Fruit fly (Drosophila melanogaster) whole organism, embryonic: Measurements from ENCODE around the gene Hph.

Experiments used
- Abd-B ChIP-seq: fragments of 200-800 bp; sonication (Bioruptor generic); optimal IDR thresholded peaks from 2 replicates; lab custom pipeline; 2018; ENCODE audit warnings: missing biosample characterization, mild to moderate bottlenecking, missing genetic modification characterization, moderate library complexity
- B-H2 ChIP-seq: fragments of 200-800 bp; sonication (Bioruptor generic); optimal IDR thresholded peaks from 2 replicates; lab custom pipeline; 2018; ENCODE audit warnings: missing biosample characterization, mild to moderate bottlenecking, missing genetic modification characterization
- Bgb ChIP-seq: fragments of 200-800 bp; sonication (Bioruptor generic); IDR thresholded peaks from 2 replicates; pipeline ENCODE4 v1.3.6; 2022; ENCODE audit warnings: missing biosample characterization, missing genetic modification characterization; ENCODE audit not compliant: partially characterized antibody
- Bteb2 ChIP-seq: fragments of 200-800 bp; sonication (Bioruptor generic); optimal IDR thresholded peaks from 2 replicates; lab custom pipeline; 2016; ENCODE audit warnings: missing biosample characterization, missing genetic modification characterization
- CG10147 ChIP-seq: fragments of 200-800 bp; sonication (Bioruptor generic); optimal IDR thresholded peaks from 2 replicates; lab custom pipeline; 2019; ENCODE audit warnings: missing biosample characterization, mild to moderate bottlenecking, missing genetic modification characterization, moderate library complexity
- CG12071 ChIP-seq: fragments of 200-800 bp; sonication (Bioruptor generic); optimal IDR thresholded peaks from 3 replicates; lab custom pipeline; 2018; ENCODE audit warnings: missing biosample characterization, mild to moderate bottlenecking, missing genetic modification characterization
- CG12659 ChIP-seq: fragments of 200-800 bp; sonication (Bioruptor generic); optimal IDR thresholded peaks from 3 replicates; lab custom pipeline; 2017; ENCODE audit warnings: mild to moderate bottlenecking, missing biosample characterization, missing genetic modification reagents, missing genetic modification characterization
- CG12769 ChIP-seq: fragments of 200-800 bp; sonication (Bioruptor generic); optimal IDR thresholded peaks from 2 replicates; lab custom pipeline; 2019; ENCODE audit warnings: missing biosample characterization, mild to moderate bottlenecking, missing genetic modification characterization, moderate library complexity
- CG13123 ChIP-seq: fragments of 200-800 bp; sonication (Bioruptor generic); optimal IDR thresholded peaks from 2 replicates; lab custom pipeline; 2016; ENCODE audit warnings: missing biosample characterization, missing genetic modification characterization
- CG13296 ChIP-seq: fragments of 200-800 bp; sonication (Bioruptor generic); optimal IDR thresholded peaks from 3 replicates; lab custom pipeline; 2018; ENCODE audit warnings: missing biosample characterization, mild to moderate bottlenecking, missing genetic modification characterization
- CG14441 ChIP-seq: fragments of 200-800 bp; sonication (Bioruptor generic); IDR thresholded peaks from 2 replicates; pipeline ENCODE4 v1.3.6; 2022; ENCODE audit warnings: missing biosample characterization, missing genetic modification characterization
- CG14965 ChIP-seq: fragments of 200-800 bp; sonication (Bioruptor generic); optimal IDR thresholded peaks from 2 replicates; lab custom pipeline; 2016; ENCODE audit warnings: missing biosample characterization, missing genetic modification characterization, borderline replicate concordance
- CG1647 ChIP-seq: fragments of 200-800 bp; sonication (Bioruptor generic); optimal IDR thresholded peaks from 3 replicates; lab custom pipeline; 2016; ENCODE audit warnings: missing biosample characterization, missing genetic modification characterization
- CG17361 ChIP-seq: fragments of 200-800 bp; sonication (Bioruptor generic); IDR thresholded peaks from 3 replicates; pipeline ENCODE4 v1.3.6; 2022; ENCODE audit warnings: missing biosample characterization, missing genetic modification characterization
- CG18011 ChIP-seq: fragments of 200-800 bp; sonication (Bioruptor generic); optimal IDR thresholded peaks from 2 replicates; lab custom pipeline; 2017; ENCODE audit warnings: missing biosample characterization, missing genetic modification characterization, mild to moderate bottlenecking, moderate library complexity, missing genotype
- CG2199 ChIP-seq: fragments of 200-800 bp; sonication (Bioruptor generic); IDR thresholded peaks from 3 replicates; pipeline ENCODE4 v1.3.6; 2022; ENCODE audit warnings: missing biosample characterization, missing genetic modification characterization
- CG30020 ChIP-seq: fragments of 200-800 bp; optimal IDR thresholded peaks from 2 replicates; lab custom pipeline; 2019; ENCODE audit warnings: missing biosample characterization, mild to moderate bottlenecking, missing genetic modification characterization, moderate library complexity
- CG32772 ChIP-seq: fragments of 200-800 bp; sonication (Bioruptor generic); IDR thresholded peaks from 2 replicates; pipeline ENCODE4 v1.3.6; 2022; ENCODE audit warnings: missing biosample characterization, missing genetic modification characterization
- CG4730 ChIP-seq: fragments of 200-800 bp; sonication (Bioruptor generic); IDR thresholded peaks from 2 replicates; pipeline ENCODE4 v1.3.6; 2022; ENCODE audit warnings: missing biosample characterization, missing genetic modification characterization
- CG6175 ChIP-seq: fragments of 200-800 bp; sonication (Bioruptor generic); IDR thresholded peaks from 3 replicates; pipeline ENCODE4 v1.3.6; 2022; ENCODE audit warnings: missing biosample characterization, missing genetic modification characterization
- CG6854 ChIP-seq: fragments of 200-800 bp; sonication (Bioruptor generic); optimal IDR thresholded peaks from 3 replicates; lab custom pipeline; 2017; ENCODE audit warnings: missing biosample characterization, mild to moderate bottlenecking, missing genetic modification characterization
- CG9932 ChIP-seq: fragments of 200-800 bp; sonication (Bioruptor generic); IDR thresholded peaks from 2 replicates; pipeline ENCODE4 v1.3.6; 2022; ENCODE audit warnings: missing biosample characterization, missing genetic modification characterization
- Dll ChIP-seq: fragments of 200-800 bp; sonication (Bioruptor generic); IDR thresholded peaks from 4 replicates; pipeline ENCODE4 v1.3.6; 2022; ENCODE audit warnings: missing biosample characterization, missing genetic modification characterization; ENCODE audit not compliant: partially characterized antibody
- HLH4C ChIP-seq: fragments of 200-800 bp; sonication (Bioruptor generic); IDR thresholded peaks from 3 replicates; pipeline ENCODE4 v1.3.6; 2022; ENCODE audit warnings: missing biosample characterization, missing genetic modification characterization; ENCODE audit not compliant: partially characterized antibody
- MBD-R2 ChIP-seq: fragments of 200-800 bp; sonication (Bioruptor generic); IDR thresholded peaks from 2 replicates; pipeline ENCODE4 v1.3.6; 2022; ENCODE audit warnings: missing biosample characterization, missing genetic modification characterization
- MESR4 ChIP-seq: fragments of 200-800 bp; sonication (Bioruptor generic); optimal IDR thresholded peaks from 2 replicates; lab custom pipeline; 2018; ENCODE audit warnings: missing biosample characterization, mild to moderate bottlenecking, missing genetic modification characterization, moderate library complexity
- Med ChIP-seq: fragments of 200-800 bp; sonication (Bioruptor generic); peaks from one replicate; lab custom pipeline; 2016; ENCODE audit warnings: missing biosample characterization, missing genetic modification characterization, mild to moderate bottlenecking, inconsistent platforms, moderate library complexity
- Mrtf ChIP-seq: fragments of 200-800 bp; sonication (Bioruptor generic); IDR thresholded peaks from 3 replicates; pipeline ENCODE4 v1.3.6; 2022; ENCODE audit warnings: missing biosample characterization, missing genetic modification characterization
- Myb ChIP-seq: fragments of 200-800 bp; sonication (Bioruptor generic); optimal IDR thresholded peaks from 2 replicates; lab custom pipeline; 2016; ENCODE audit warnings: missing biosample characterization, missing genetic modification characterization
- Neu2 ChIP-seq: fragments of 200-800 bp; sonication (Bioruptor generic); optimal IDR thresholded peaks from 3 replicates; lab custom pipeline; 2016; ENCODE audit warnings: missing biosample characterization, missing genetic modification characterization, borderline replicate concordance
- Xbp1 ChIP-seq: fragments of 200-800 bp; sonication (Bioruptor generic); optimal IDR thresholded peaks from 3 replicates; lab custom pipeline; 2016; ENCODE audit warnings: missing biosample characterization, mild to moderate bottlenecking, missing genetic modification characterization
- ap ChIP-seq: fragments of 200-800 bp; sonication (Bioruptor generic); IDR thresholded peaks from 2 replicates; pipeline ENCODE4 v1.3.6; 2022; ENCODE audit warnings: missing biosample characterization, missing genetic modification characterization
- bcd ChIP-seq: fragments of 200-800 bp; sonication (Bioruptor generic); optimal IDR thresholded peaks from 2 replicates; lab custom pipeline; 2017; ENCODE audit warnings: missing biosample characterization, mild to moderate bottlenecking, missing genetic modification characterization
- da ChIP-seq: fragments of 200-800 bp; sonication (Bioruptor generic); optimal IDR thresholded peaks from 2 replicates; lab custom pipeline; 2016; ENCODE audit warnings: missing biosample characterization, missing genetic modification characterization
- disco-r ChIP-seq: fragments of 200-800 bp; sonication (Bioruptor generic); optimal IDR thresholded peaks from 2 replicates; lab custom pipeline; 2016; ENCODE audit warnings: missing biosample characterization, missing genetic modification characterization
- ewg ChIP-seq: fragments of 200-800 bp; sonication (Bioruptor generic); optimal IDR thresholded peaks from 3 replicates; lab custom pipeline; 2017; ENCODE audit warnings: mild to moderate bottlenecking, missing biosample characterization, missing genetic modification reagents, missing genetic modification characterization
- gcm2 ChIP-seq: fragments of 200-800 bp; sonication (Bioruptor generic); optimal IDR thresholded peaks from 2 replicates; lab custom pipeline; 2016; ENCODE audit warnings: missing biosample characterization, missing genetic modification characterization
- h ChIP-seq: fragments of >200 bp; optimal IDR thresholded peaks from 2 replicates; lab custom pipeline; 2017
- insv ChIP-seq, 2 experiments: fragments of 200-800 bp; sonication (Bioruptor generic); optimal IDR thresholded peaks; 3 replicates each; lab custom pipeline; 2016 to 2018; ENCODE audit warnings: missing biosample characterization in 2 of 2, missing genetic modification characterization in 2 of 2
- kni ChIP-seq: fragments of 200-800 bp; sonication (Bioruptor generic); optimal IDR thresholded peaks from 3 replicates; lab custom pipeline; 2017; ENCODE audit warnings: mild to moderate bottlenecking, missing biosample characterization, missing genetic modification reagents, missing genetic modification characterization
- lov ChIP-seq, 2 experiments: fragments of 200-800 bp in 1 of 2; fragments of >200 bp in 1 of 2; sonication (Bioruptor generic) in 1 of 2; IDR thresholded peaks in 1 of 2; optimal IDR thresholded peaks in 1 of 2; 2 replicates in 1 of 2; 3 replicates in 1 of 2; pipeline versions ENCODE4 v1.3.6 to Lab custom; 2017 to 2022; ENCODE audit warnings: missing biosample characterization in 1 of 2, missing genetic modification characterization in 1 of 2
- nerfin-2 ChIP-seq: fragments of 200-800 bp; sonication (Bioruptor generic); IDR thresholded peaks from 2 replicates; pipeline ENCODE4 v1.3.6; 2022; ENCODE audit warnings: missing biosample characterization, missing genetic modification characterization; ENCODE audit not compliant: partially characterized antibody
- pros ChIP-seq: fragments of 200-800 bp; sonication (Bioruptor generic); optimal IDR thresholded peaks from 3 replicates; lab custom pipeline; 2019; ENCODE audit warnings: missing biosample characterization, mild to moderate bottlenecking, missing genetic modification characterization, moderate library complexity
- stc ChIP-seq: fragments of 200-800 bp; sonication (Bioruptor generic); IDR thresholded peaks from 2 replicates; pipeline ENCODE4 v1.3.6; 2022; ENCODE audit warnings: missing biosample characterization, missing genetic modification characterization
- tll ChIP-seq, 2 experiments: fragments of 200-800 bp in 1 of 2; fragments of >200 bp in 1 of 2; sonication (Bioruptor generic) in 1 of 2; optimal IDR thresholded peaks; 2 replicates each; lab custom pipeline; 2017 to 2019; ENCODE audit warnings: missing biosample characterization in 2 of 2, missing genetic modification characterization in 2 of 2, mild to moderate bottlenecking in 1 of 2, moderate library complexity in 1 of 2
- vfl ChIP-seq: fragments of 200-800 bp; sonication (Bioruptor generic); optimal IDR thresholded peaks from 2 replicates; lab custom pipeline; 2016; ENCODE audit warnings: missing biosample characterization, missing genetic modification characterization

Gene Hph

DNA sequence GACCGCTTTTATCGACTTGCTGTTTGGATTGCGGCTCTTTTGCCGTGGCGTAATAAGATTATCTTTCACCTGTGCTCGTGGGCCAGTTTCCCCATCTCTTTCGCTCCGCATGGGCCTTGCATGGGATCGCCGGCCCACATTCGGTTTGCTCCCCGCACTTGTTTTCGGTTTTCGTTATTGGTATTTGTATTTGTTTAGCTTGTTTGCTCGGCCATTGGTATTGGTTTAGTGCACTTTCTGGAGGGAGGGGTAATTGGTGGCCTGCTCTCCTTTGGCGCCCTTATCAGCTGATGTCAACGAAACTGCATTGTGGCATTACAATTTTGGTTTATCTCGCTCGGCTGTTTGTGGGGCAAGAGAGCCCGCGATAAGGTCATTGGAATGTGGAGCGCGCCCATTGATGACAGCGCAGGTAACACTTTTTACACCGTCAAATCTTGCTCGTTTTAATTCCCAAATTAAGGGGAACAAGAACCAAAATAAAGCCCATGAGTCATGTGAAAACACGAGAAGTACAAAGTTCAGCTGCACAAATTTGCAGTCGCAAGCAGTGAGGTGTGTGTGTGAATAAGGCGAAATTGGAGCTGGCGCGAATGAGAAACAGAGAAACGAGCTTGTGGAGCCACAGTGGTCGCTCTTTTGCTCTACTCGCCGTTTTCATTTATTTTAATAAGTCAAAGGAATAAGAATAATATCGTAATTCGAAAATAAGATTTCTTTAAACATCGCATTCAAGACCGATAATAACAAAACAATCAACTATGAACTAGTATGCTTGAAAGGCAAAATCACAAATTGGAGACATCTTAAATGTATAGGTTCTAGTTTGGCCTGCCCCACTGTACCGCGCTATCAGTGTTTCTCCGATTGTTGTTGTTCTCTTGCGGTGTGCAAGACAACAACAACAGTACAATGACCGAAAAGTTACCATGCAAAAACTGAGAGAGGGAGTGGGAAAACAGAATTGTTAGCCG lies 41.2 kb upstream of the Hph start (continued):
- peak; percentile 98 for TF ChIP-seq CG12071 (GFP tag; lab: Kevin White, UChicago)
- peak; percentile 76 for TF ChIP-seq CG18011 (GFP tag; lab: Kevin White, UChicago)
- TF ChIP-seq Dll = no peak
- TF ChIP-seq CG6854 (GFP tag; lab: Kevin White, UChicago) = peak; percentile 67
- peak; percentile 73 for TF ChIP-seq MESR4 (GFP tag; lab: Kevin White, UChicago)
- TF ChIP-seq CG2199 = peak; percentile 98
- TF ChIP-seq CG30020 = peak; percentile 68
- TF ChIP-seq CG12659 (GFP tag; lab: Kevin White, UChicago) = peak; percentile 87
- TF ChIP-seq CG1647 (GFP tag; lab: Kevin White, UChicago) = peak; percentile 98
- TF ChIP-seq CG14965 (GFP tag; lab: Kevin White, UChicago) = peak; percentile 95
- TF ChIP-seq CG12769 (tag; lab: Kevin White, UChicago) = peak; percentile 81
- peak in 1 of 2 experiments; percentile 86 for TF ChIP-seq tll (GFP tag; optimal IDR thresholded peaks at IDR 0.05; lab: Kevin White, UChicago)
- peak; percentile 95 for TF ChIP-seq stc
- peak; percentile 75 for TF ChIP-seq CG4730 (GFP tag; lab: Robert Waterston, UW)
- TF ChIP-seq Mrtf (GFP tag; lab: Robert Waterston, UW) = peak; percentile 86
- peak; percentile 86 for TF ChIP-seq CG32772 (GFP tag; lab: Robert Waterston, UW)
- TF ChIP-seq CG9932 (GFP tag; lab: Robert Waterston, UW) = peak; percentile 55
- no peak for TF ChIP-seq Bgb (GFP tag; lab: Robert Waterston, UW)
- peak; percentile 78 to 82 for TF ChIP-seq insv (GFP tag; optimal IDR thresholded peaks at IDR 0.05; lab: Kevin White, UChicago)
- peak; percentile 68 for TF ChIP-seq CG14441 (GFP tag; lab: Robert Waterston, UW)
- peak; percentile 48; the same call in 1 of the 2 replicates for TF ChIP-seq MBD-R2
- TF ChIP-seq Xbp1 (GFP tag; lab: Kevin White, UChicago) = peak; percentile 86
- TF ChIP-seq Bteb2 (GFP tag; lab: Kevin White, UChicago) = peak; percentile 84
- no peak for TF ChIP-seq h
- TF ChIP-seq ap (GFP tag; lab: Robert Waterston, UW) = peak; percentile 93
- TF ChIP-seq lov (optimal IDR thresholded peaks at IDR 0.05; lab: Kevin White, UChicago) = no peak
- peak; percentile 99 for TF ChIP-seq lov (GFP tag; IDR thresholded peaks at IDR 0.05; lab: Robert Waterston, UW)
- TF ChIP-seq Neu2 = peak; percentile 83
- peak; percentile 44 for TF ChIP-seq CG10147 (GFP tag; lab: Kevin White, UChicago)
- peak; percentile 100 for TF ChIP-seq kni
- TF ChIP-seq bcd (GFP tag; lab: Kevin White, UChicago) = peak; percentile 97
- no peak; the same call in 1 of the 2 replicates for TF ChIP-seq nerfin-2
- peak; percentile 99 for TF ChIP-seq Med (GFP tag; lab: Kevin White, UChicago)
- peak; percentile 83 for TF ChIP-seq vfl
- TF ChIP-seq gcm2 (GFP tag; lab: Kevin White, UChicago) = peak; percentile 89
- peak; percentile 82 for TF ChIP-seq Myb
- peak; percentile 69 for TF ChIP-seq pros (GFP tag; lab: Kevin White, UChicago)
- TF ChIP-seq CG13123 (GFP tag; lab: Kevin White, UChicago) = peak; percentile 99
- peak; percentile 97 for TF ChIP-seq ewg (GFP tag; lab: Kevin White, UChicago)
- TF ChIP-seq disco-r (GFP tag; lab: Kevin White, UChicago) = peak; percentile 98
- TF ChIP-seq B-H2 (GFP tag; lab: Kevin White, UChicago) = no peak
- TF ChIP-seq HLH4C (GFP tag; lab: Robert Waterston, UW) = no peak; the same call in 2 of the 3 replicates
- peak; percentile 67; the same call in 2 of the 3 replicates for TF ChIP-seq CG6175 (GFP tag; lab: Robert Waterston, UW)
- peak; percentile 73 for TF ChIP-seq CG13296 (GFP tag; lab: Kevin White, UChicago)
- TF ChIP-seq Abd-B (GFP tag; lab: Kevin White, UChicago) = peak; percentile 33
- peak; percentile 70; the same call in 2 of the 3 replicates for TF ChIP-seq CG17361 (GFP tag; lab: Robert Waterston, UW)
- TF ChIP-seq da (GFP tag; lab: Kevin White, UChicago) = peak; percentile 98
